Fruit fly (Drosophila melanogaster): ENCODE measurements around the gene Ing3.

- no peak for TF ChIP-seq CG33017 (tag; optimal IDR thresholded peaks at IDR 0.05)
- TF ChIP-seq CG12768 (GFP tag; optimal IDR thresholded peaks at IDR 0.05): peak; percentile 11
- peak; percentile 53 for TF ChIP-seq cic (GFP tag; optimal IDR thresholded peaks at IDR 0.05)
- TF ChIP-seq Hr96 (GFP tag; optimal IDR thresholded peaks at IDR 0.05): peak; percentile 18
- no peak for TF ChIP-seq CG14711 (tag; optimal IDR thresholded peaks at IDR 0.05)
- TF ChIP-seq CG5204 (GFP tag; optimal IDR thresholded peaks at IDR 0.05): no peak
- TF ChIP-seq ovo (GFP tag; optimal IDR thresholded peaks at IDR 0.05): peak; percentile 98
- no peak for TF ChIP-seq CG1620 (GFP tag; optimal IDR thresholded peaks at IDR 0.05)
These were observed 5.8 kb downstream of the Ing3 start, which contains the start of gene Rip11 for dm6 chrX:18646855-18647699.
